Fruit fly (Drosophila melanogaster) whole organism, wandering third instar larva: ENCODE data around the gene CG31798.

Experiments
- Abd-B ChIP-seq: fragments of >200 bp; optimal IDR thresholded peaks from 2 replicates; lab custom pipeline; 2017; ENCODE audit warnings: missing biosample characterization, missing genetic modification characterization
- CG9705 ChIP-seq: fragments of 200-800 bp; sonication (Bioruptor generic); optimal IDR thresholded peaks from 2 replicates; lab custom pipeline; 2018; ENCODE audit warnings: missing biosample characterization, mild to moderate bottlenecking, missing genetic modification characterization
- CrebA ChIP-seq: fragments of 200-800 bp; sonication (Bioruptor generic); optimal IDR thresholded peaks from 2 replicates; lab custom pipeline; 2016; ENCODE audit warnings: missing biosample characterization, mild to moderate bottlenecking, missing genetic modification characterization, borderline replicate concordance
- Dfd ChIP-seq: fragments of >200 bp; optimal IDR thresholded peaks from 2 replicates; lab custom pipeline; 2017; ENCODE audit warnings: missing biosample characterization, missing genetic modification characterization
- Dif ChIP-seq: fragments of 200-275, 200-300 bp; sonication (Bioruptor generic); optimal IDR thresholded peaks from 2 replicates; lab custom pipeline; 2018; ENCODE audit warnings: missing biosample characterization, missing genetic modification characterization; ENCODE audit not compliant: partially characterized antibody
- HLH106 ChIP-seq: fragments of 200-800 bp; optimal IDR thresholded peaks from 3 replicates; lab custom pipeline; 2019; ENCODE audit warnings: missing biosample characterization, mild to moderate bottlenecking, missing genetic modification characterization, moderate library complexity
- Jra ChIP-seq: sonication (Bioruptor generic); optimal IDR thresholded peaks from 2 replicates; lab custom pipeline; 2016; ENCODE audit warnings: missing biosample characterization, missing genetic modification characterization
- N ChIP-seq: fragments of >200 bp; optimal IDR thresholded peaks from 2 replicates; lab custom pipeline; 2018; ENCODE audit warnings: missing biosample characterization, missing external identifiers, missing genetic modification characterization
- OdsH ChIP-seq: fragments of 200-800 bp; sonication (Bioruptor generic); optimal IDR thresholded peaks from 2 replicates; lab custom pipeline; 2016; ENCODE audit warnings: missing biosample characterization, mild to moderate bottlenecking, missing genetic modification characterization
- Sp1 ChIP-seq: fragments of 200-800 bp; sonication (Bioruptor generic); optimal IDR thresholded peaks from 3 replicates; lab custom pipeline; 2019; ENCODE audit warnings: missing biosample characterization, mild to moderate bottlenecking, missing genetic modification characterization, moderate library complexity
- br ChIP-seq: fragments of 200-800 bp; sonication (Bioruptor generic); optimal IDR thresholded peaks from 2 replicates; lab custom pipeline; 2016; ENCODE audit warnings: missing biosample characterization, missing genetic modification characterization
- dmrt93B ChIP-seq: fragments of 200-800 bp; sonication (Bioruptor generic); optimal IDR thresholded peaks from 2 replicates; lab custom pipeline; 2018; ENCODE audit warnings: missing biosample characterization, mild to moderate bottlenecking, missing genetic modification characterization
- dsf ChIP-seq: sonication (Bioruptor generic); optimal IDR thresholded peaks from 2 replicates; lab custom pipeline; 2016; ENCODE audit warnings: missing biosample characterization, missing genetic modification characterization, borderline replicate concordance
- ey ChIP-seq: fragments of 200-800 bp; sonication (Bioruptor generic); optimal IDR thresholded peaks from 2 replicates; lab custom pipeline; 2016; ENCODE audit warnings: missing biosample characterization, missing genetic modification characterization
- foxo ChIP-seq, 2 experiments: fragments of 200-800 bp; sonication (Bioruptor generic); optimal IDR thresholded peaks; 2 replicates in 1 of 2; 3 replicates in 1 of 2; lab custom pipeline; 2016 to 2017; ENCODE audit warnings: missing biosample characterization in 2 of 2, missing genetic modification characterization in 2 of 2
- fru ChIP-seq: fragments of 200-800 bp; sonication (Bioruptor generic); optimal IDR thresholded peaks from 3 replicates; lab custom pipeline; 2016; ENCODE audit warnings: missing biosample characterization, mild to moderate bottlenecking, missing genetic modification characterization
- h ChIP-seq: fragments of 200-800 bp; sonication (Bioruptor generic); optimal IDR thresholded peaks from 3 replicates; lab custom pipeline; 2016; ENCODE audit warnings: missing biosample characterization, mild to moderate bottlenecking, missing genetic modification characterization
- jim ChIP-seq: fragments of 175-275, 200-325 bp; sonication (Bioruptor generic); optimal IDR thresholded peaks from 2 replicates; lab custom pipeline; 2016; ENCODE audit warnings: missing biosample characterization, mild to moderate bottlenecking, missing genetic modification characterization
- lola ChIP-seq: fragments of >200 bp; optimal IDR thresholded peaks from 2 replicates; lab custom pipeline; 2017; ENCODE audit warnings: missing biosample characterization, missing genetic modification characterization
- pan ChIP-seq: fragments of >200 bp; optimal IDR thresholded peaks from 2 replicates; lab custom pipeline; 2017
- psq ChIP-seq: fragments of 200-800 bp; sonication (Bioruptor generic); optimal IDR thresholded peaks from 3 replicates; lab custom pipeline; 2017; ENCODE audit warnings: missing biosample characterization, mild to moderate bottlenecking, missing genetic modification characterization, moderate library complexity
- rgr ChIP-seq: fragments of 200-800 bp; sonication (Bioruptor generic); optimal IDR thresholded peaks from 3 replicates; lab custom pipeline; 2016; ENCODE audit warnings: missing biosample characterization, mild to moderate bottlenecking, missing genetic modification characterization
- sage ChIP-seq: fragments of 200-800 bp; sonication (Bioruptor generic); optimal IDR thresholded peaks from 2 replicates; lab custom pipeline; 2016; ENCODE audit warnings: missing biosample characterization, mild to moderate bottlenecking, missing genetic modification characterization
- tai ChIP-seq: sonication (Bioruptor generic); optimal IDR thresholded peaks from 2 replicates; lab custom pipeline; 2016; ENCODE audit warnings: missing biosample characterization, missing genetic modification characterization
- usp ChIP-seq: fragments of >200 bp; optimal IDR thresholded peaks from 2 replicates; lab custom pipeline; 2017; ENCODE audit warnings: missing biosample characterization, missing genetic modification characterization

Gene CG31798

DNA sequence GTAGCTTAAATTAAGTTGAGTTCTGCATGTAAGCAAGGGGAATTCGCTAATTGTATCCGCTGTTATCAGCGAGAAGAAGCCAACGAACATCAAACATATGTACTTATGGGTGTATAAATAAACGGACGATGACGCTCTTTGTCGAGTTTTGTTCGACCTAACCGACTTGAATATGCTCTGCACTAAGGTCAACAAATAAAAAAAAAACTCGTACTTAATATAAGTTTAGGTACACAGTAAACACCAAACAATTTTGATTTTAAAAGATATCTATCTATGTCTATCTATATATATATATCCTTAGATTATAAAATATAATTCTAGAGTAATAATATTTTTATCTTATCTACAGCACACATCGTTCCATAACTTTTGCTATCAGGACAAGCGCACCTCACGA, 29.3 kb upstream of the CG31798 start (continued):
- peak in 1 of 2 experiments; percentile 74 for TF ChIP-seq foxo (GFP tag; optimal IDR thresholded peaks at IDR 0.05; lab: Kevin White, UChicago)
- no peak for TF ChIP-seq CG9705 (GFP tag; lab: Kevin White, UChicago)

DNA sequence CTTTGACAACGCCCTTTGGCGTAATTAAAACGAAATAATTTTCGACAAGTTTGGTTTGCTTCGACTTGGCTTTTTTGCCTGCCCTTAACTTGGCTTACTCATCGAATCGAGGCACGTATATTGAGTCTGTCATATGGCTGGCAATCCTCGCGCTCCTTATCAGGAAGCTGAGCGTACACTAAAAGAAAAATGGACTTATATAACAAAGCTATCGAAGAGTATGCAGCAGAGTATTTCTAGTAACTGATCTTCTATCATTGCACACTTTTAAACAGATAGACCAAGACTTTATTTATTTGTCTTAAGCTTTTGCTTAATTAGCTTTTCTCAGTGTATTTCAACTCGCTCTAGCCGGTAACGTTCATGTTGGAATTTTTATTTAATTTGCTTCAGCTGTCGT, 27.7 kb upstream of the CG31798 start:
- TF ChIP-seq h (peak; percentile 32), rgr (no peak)

DNA sequence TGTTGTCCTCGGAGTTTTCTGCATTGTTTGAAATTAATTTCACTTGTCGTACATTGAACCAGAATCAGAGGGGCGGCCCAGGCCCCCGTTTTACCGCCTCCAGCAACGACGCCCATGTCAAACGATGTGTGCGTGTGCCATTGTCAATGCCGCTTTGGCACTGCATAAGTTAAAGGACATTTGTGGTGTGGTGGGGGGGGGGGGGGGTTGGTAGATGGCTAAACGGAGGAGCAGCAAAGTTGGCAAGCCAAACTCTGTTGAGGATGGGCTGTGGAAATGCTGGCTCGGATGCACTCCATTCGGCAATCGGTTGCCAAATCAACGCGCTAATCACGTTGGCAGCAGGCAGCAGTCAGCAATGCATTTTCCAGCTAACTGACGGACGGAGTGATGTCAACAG, 27.2 kb upstream of the CG31798 start:
- TF ChIP-seq OdsH (GFP tag; lab: Kevin White, UChicago) (no peak), Dfd (GFP tag; lab: Kevin White, UChicago) (peak; percentile 89)

DNA sequence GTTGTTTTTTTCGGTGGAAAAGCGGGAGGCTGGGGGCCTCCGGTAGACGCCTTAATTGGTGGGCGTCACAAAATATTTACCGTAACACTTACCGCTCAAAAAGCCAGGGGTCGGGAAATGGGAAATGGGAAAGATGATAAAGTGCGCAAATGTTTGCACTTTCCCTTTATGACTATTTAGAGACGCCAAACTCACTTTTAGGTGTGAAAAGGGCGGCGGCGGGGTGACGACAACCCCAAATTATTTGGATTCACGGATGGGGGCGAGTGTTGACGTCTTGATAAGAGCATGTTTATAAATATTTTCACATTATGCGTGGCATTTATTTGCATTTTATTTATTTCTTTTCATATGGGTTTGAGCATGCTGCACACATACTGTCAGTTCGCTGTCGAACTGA, 23.9 kb upstream of the CG31798 start, which contains the start of gene CG17349:
TSS of gene CG17349 (plus strand) at position 400 of the 400 bp plus-strand sequence.
- TF ChIP-seq usp (GFP tag; lab: Kevin White, UChicago), result no peak
- TF ChIP-seq psq (GFP tag; lab: Kevin White, UChicago), result no peak
- no peak for TF ChIP-seq ey (GFP tag; lab: Kevin White, UChicago)
- TF ChIP-seq CrebA (GFP tag; lab: Kevin White, UChicago), result no peak
- no peak for TF ChIP-seq h
- TF ChIP-seq dmrt93B (GFP tag; lab: Kevin White, UChicago), result no peak
- TF ChIP-seq CG9705 (GFP tag; lab: Kevin White, UChicago), result no peak
- TF ChIP-seq HLH106, result no peak
- no peak for TF ChIP-seq Jra (GFP tag; lab: Kevin White, UChicago)
- no peak for TF ChIP-seq Dfd (GFP tag; lab: Kevin White, UChicago)
- no peak for TF ChIP-seq dsf (GFP tag; lab: Kevin White, UChicago)
- TF ChIP-seq OdsH (GFP tag; lab: Kevin White, UChicago), result no peak
- no peak for TF ChIP-seq N (GFP tag; lab: Kevin White, UChicago)
- no peak for TF ChIP-seq Sp1 (GFP tag; lab: Kevin White, UChicago)
- TF ChIP-seq foxo (GFP tag; optimal IDR thresholded peaks at IDR 0.05; lab: Kevin White, UChicago), result no peak
- TF ChIP-seq Dif (GFP tag; lab: Kevin White, UChicago), result no peak
- no peak for TF ChIP-seq pan (lab: Kevin White, UChicago)
- TF ChIP-seq lola, result no peak
- no peak for TF ChIP-seq sage (GFP tag; lab: Kevin White, UChicago)
- no peak for TF ChIP-seq fru (GFP tag; lab: Kevin White, UChicago)

DNA sequence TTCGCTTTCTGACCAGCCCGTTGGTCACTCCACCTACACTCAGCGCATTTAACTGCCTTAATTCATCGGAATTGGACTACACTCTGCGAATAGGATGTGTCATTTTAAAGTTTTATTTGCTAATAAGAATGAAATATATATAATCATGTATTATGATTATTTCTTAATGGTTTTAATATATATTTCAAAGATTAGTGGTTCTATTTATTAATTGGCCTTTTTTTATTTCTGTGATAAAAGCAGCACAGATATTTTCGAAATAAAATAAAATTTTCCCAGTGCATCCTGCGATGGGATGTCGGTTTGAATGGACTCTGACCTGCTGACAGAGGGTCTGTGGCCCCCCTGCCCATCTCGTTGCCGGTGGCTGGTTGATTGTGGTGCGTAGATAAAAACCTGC, 20.2 kb upstream of the CG31798 start:
- peak in 1 of 2 experiments; percentile 10 for TF ChIP-seq foxo (GFP tag; optimal IDR thresholded peaks at IDR 0.05; lab: Kevin White, UChicago)
- no peak for TF ChIP-seq fru (GFP tag; lab: Kevin White, UChicago)
- no peak for TF ChIP-seq N (GFP tag; lab: Kevin White, UChicago)
- TF ChIP-seq jim, result no peak
- TF ChIP-seq, all 38 proteins: peak for 1

DNA sequence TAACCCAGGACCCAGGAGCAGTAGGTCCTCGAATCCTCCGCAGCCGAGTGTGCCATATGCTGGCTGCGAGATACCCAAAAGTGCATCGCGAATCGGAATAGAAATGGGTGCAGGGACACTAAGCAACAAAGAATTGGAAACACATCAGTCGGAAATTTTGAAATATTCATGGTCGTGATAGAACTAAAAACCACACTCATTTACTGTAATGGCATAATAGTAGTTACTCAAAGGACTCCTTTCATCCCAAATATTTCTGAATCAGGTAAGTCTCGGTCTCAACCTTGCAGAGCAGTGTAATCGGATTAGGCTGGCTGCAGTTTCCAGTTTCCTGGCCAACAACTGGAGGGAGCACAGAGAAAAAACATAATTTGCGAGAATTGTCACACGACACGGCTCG, 17.8 kb upstream of the CG31798 start:
- TF ChIP-seq Sp1 (GFP tag; lab: Kevin White, UChicago), result peak; percentile 39
- TF ChIP-seq h, result peak; percentile 21
- TF ChIP-seq Abd-B (GFP tag; lab: Kevin White, UChicago), result no peak
- TF ChIP-seq tai, result no peak
- TF ChIP-seq HLH106, result peak; percentile 32
- TF ChIP-seq dmrt93B (GFP tag; lab: Kevin White, UChicago), result peak; percentile 14
- peak; percentile 41 for TF ChIP-seq rgr
- TF ChIP-seq br (GFP tag; lab: Kevin White, UChicago), result no peak
- TF ChIP-seq foxo (GFP tag; optimal IDR thresholded peaks at IDR 0.05; lab: Kevin White, UChicago), result peak in 1 of 2 experiments; percentile 29
- peak; percentile 26 for TF ChIP-seq fru (GFP tag; lab: Kevin White, UChicago)
- peak; percentile 38 for TF ChIP-seq ey (GFP tag; lab: Kevin White, UChicago)
- TF ChIP-seq OdsH (GFP tag; lab: Kevin White, UChicago), result peak; percentile 1
